Worm (Caenorhabditis elegans): ENCODE data around the gene C49H3.12.

DNA sequence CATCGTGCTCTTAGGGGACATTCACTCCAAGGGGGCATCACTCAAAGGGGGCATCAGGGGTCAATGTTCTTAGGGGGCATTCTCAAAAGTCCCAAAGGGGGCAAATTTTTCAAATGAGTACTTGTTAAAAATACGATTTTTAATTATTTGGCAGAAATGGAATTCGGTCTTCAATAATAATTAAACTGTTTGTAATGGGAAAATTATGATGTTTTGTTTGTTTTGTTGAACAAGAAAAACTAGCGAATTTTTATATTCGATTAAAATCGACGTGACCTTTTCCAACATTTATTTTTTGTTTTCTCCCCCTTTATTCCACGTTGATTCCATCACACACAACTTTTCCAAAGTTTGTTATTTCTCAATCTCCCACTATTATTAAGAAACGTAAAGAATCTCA lies 39.9 kb upstream of the C49H3.12 start, which contains the start of gene F57H12.5:
- no peak for TF ChIP-seq nhr-76 (tag; optimal IDR thresholded peaks at IDR 0.05)
- TF ChIP-seq ztf-11 (tag; optimal IDR thresholded peaks at IDR 0.05): no peak
- no peak for TF ChIP-seq unc-39 (tag; optimal IDR thresholded peaks at IDR 0.05)
- no peak for TF ChIP-seq snpc-4 (tag; optimal IDR thresholded peaks at IDR 0.05)
- TF ChIP-seq lsy-2 (tag; optimal IDR thresholded peaks at IDR 0.05): no peak

Measured in whole organism, mixed stage, embryonic.